Worm (Caenorhabditis elegans) whole organism, young adult: Measurements from ENCODE around the gene slfl-5.

Experiments
- F23B12.7 ChIP-seq: sonication (generic microtip); optimal IDR thresholded peaks from 2 replicates; lab custom pipeline; 2017; ENCODE audit warnings: missing genetic modification characterization, mild to moderate bottlenecking, missing compliant biosample characterization, antibody characterized with exemption, moderate library complexity; ENCODE audit not compliant: insufficient read depth
- F49E8.2 ChIP-seq: sonication (generic microtip); optimal IDR thresholded peaks from 3 replicates; lab custom pipeline; 2017; ENCODE audit warnings: missing genetic modification characterization, mild to moderate bottlenecking, missing compliant biosample characterization, antibody characterized with exemption, moderate library complexity; ENCODE audit not compliant: insufficient read depth
- Y67H2A.10 ChIP-seq: fragments of 200-800 bp; sonication (Bioruptor generic); conservative IDR thresholded peaks from 2 replicates; pipeline ENCODE4 v1.3.6; 2022; ENCODE audit warnings: missing genetic modification reagents, missing genetic modification characterization, missing compliant biosample characterization
- madf-3 ChIP-seq: fragments of 200-800 bp; sonication (Bioruptor generic); IDR thresholded peaks from 2 replicates; pipeline ENCODE4 v1.3.6; 2022; ENCODE audit warnings: missing genetic modification reagents, missing genetic modification characterization, missing compliant biosample characterization
- ztf-18 ChIP-seq: sonication (generic microtip); optimal IDR thresholded peaks from 2 replicates; lab custom pipeline; 2016; ENCODE audit warnings: missing genotype, mild to moderate bottlenecking, missing genetic modification characterization, missing compliant biosample characterization

- TF ChIP-seq madf-3 (GFP tag; lab: Robert Waterston, UW) (no peak), ztf-18 (tag; lab: Kevin White, UChicago) (no peak), Y67H2A.10 (GFP tag; lab: Robert Waterston, UW) (no peak), F23B12.7 (tag; lab: Kevin White, UChicago) (no peak), F49E8.2 (tag; lab: Kevin White, UChicago) (no peak)
Observed at ce11 chrV:12197748-12198147, 47.1 kb downstream of the slfl-5 start.
